Fruit fly (Drosophila melanogaster): ENCODE results near the gene Hr39.

Gene Hr39

dm6 chr2L:21250519-21251336, 13.7 kb downstream of the Hr39 start (continued):
- peak; percentile 66 for TF ChIP-seq mirr (GFP tag; optimal IDR thresholded peaks at IDR 0.05)
- peak; percentile 8 for TF ChIP-seq nerfin-1 (tag; optimal IDR thresholded peaks at IDR 0.05)
- TF ChIP-seq ham (GFP tag; IDR thresholded peaks at IDR 0.05), result no peak
- peak; percentile 53 for TF ChIP-seq Nf-YB (GFP tag; optimal IDR thresholded peaks at IDR 0.05)
- TF ChIP-seq slou (GFP tag; optimal IDR thresholded peaks at IDR 0.05), result no peak
- TF ChIP-seq trh (GFP tag; optimal IDR thresholded peaks at IDR 0.05), result no peak
- TF ChIP-seq CG10267 (tag; optimal IDR thresholded peaks at IDR 0.05), result no peak
- TF ChIP-seq D19B (GFP tag; optimal IDR thresholded peaks at IDR 0.05), result no peak
- no peak for TF ChIP-seq aop (GFP tag; IDR thresholded peaks at IDR 0.05)
- peak; percentile 11 for TF ChIP-seq CG8290 (GFP tag; optimal IDR thresholded peaks at IDR 0.05)
- TF ChIP-seq CG8290 (tag; optimal IDR thresholded peaks at IDR 0.05), result no peak
- TF ChIP-seq jing (GFP tag; optimal IDR thresholded peaks at IDR 0.05), result no peak
- no peak for TF ChIP-seq Pdp1 (GFP tag; optimal IDR thresholded peaks at IDR 0.05)
- peak; percentile 100 for TF ChIP-seq ftz-f1 (GFP tag; optimal IDR thresholded peaks at IDR 0.05)
- TF ChIP-seq pan (optimal IDR thresholded peaks at IDR 0.05), result no peak
- no peak for TF ChIP-seq pan (GFP tag; optimal IDR thresholded peaks at IDR 0.05 in 1 of 2, IDR thresholded peaks at IDR 0.05 in 1 of 2)
- TF ChIP-seq CG17612 (GFP tag; IDR thresholded peaks at IDR 0.05), result no peak
- TF ChIP-seq ci (GFP tag; IDR thresholded peaks at IDR 0.05), result peak; percentile 9; the same call in 1 of the 3 replicates
- TF ChIP-seq HmgZ (tag; optimal IDR thresholded peaks at IDR 0.05), result peak; percentile 24
- peak; percentile 22 for TF ChIP-seq CG8924 (tag; optimal IDR thresholded peaks at IDR 0.05)
- no peak for TF ChIP-seq ranshi (GFP tag; IDR thresholded peaks at IDR 0.05)
- TF ChIP-seq chm (GFP tag; IDR thresholded peaks at IDR 0.05), result 0 out of 2 replicates have a peak, but pooled peaks have one; percentile 48
- TF ChIP-seq row (GFP tag; IDR thresholded peaks at IDR 0.05), result no peak
- TF ChIP-seq cwo (GFP tag; optimal IDR thresholded peaks at IDR 0.05), result no peak
- TF ChIP-seq CG4282 (GFP tag; optimal IDR thresholded peaks at IDR 0.05), result no peak
- no peak for TF ChIP-seq CG2712 (tag; optimal IDR thresholded peaks at IDR 0.05)
- no peak for TF ChIP-seq grau (tag; optimal IDR thresholded peaks at IDR 0.05)
- peak; percentile 17 for TF ChIP-seq CG7987 (GFP tag; optimal IDR thresholded peaks at IDR 0.05)
- peak; percentile 34; the same call in 1 of the 2 replicates for TF ChIP-seq bowl (GFP tag; IDR thresholded peaks at IDR 0.05)
- TF ChIP-seq cad (GFP tag; optimal IDR thresholded peaks at IDR 0.05), result no peak
- peak; percentile 59 for TF ChIP-seq Nf-YC (tag; optimal IDR thresholded peaks at IDR 0.05)
- TF ChIP-seq insv (GFP tag; optimal IDR thresholded peaks at IDR 0.05), result no peak
- TF ChIP-seq BEAF-32 (GFP tag; optimal IDR thresholded peaks at IDR 0.05), result no peak
- no peak for TF ChIP-seq pho (GFP tag; optimal IDR thresholded peaks at IDR 0.05)
- TF ChIP-seq CG7745 (tag; optimal IDR thresholded peaks at IDR 0.05), result no peak
- no peak for TF ChIP-seq Six4 (GFP tag; optimal IDR thresholded peaks at IDR 0.05)
- peak in 1 of 2 experiments; percentile 10 for TF ChIP-seq bsh (GFP tag; optimal IDR thresholded peaks at IDR 0.05)
- TF ChIP-seq CG4360 (GFP tag; IDR thresholded peaks at IDR 0.05), result peak; percentile 96
- TF ChIP-seq Scr (GFP tag; IDR thresholded peaks at IDR 0.05; ENCODE audit: partially characterized antibody), result peak; percentile 41; the same call in 1 of the 2 replicates
- peak; percentile 35 for TF ChIP-seq CG12769 (tag; optimal IDR thresholded peaks at IDR 0.05)
- no peak for TF ChIP-seq E2f1 (GFP tag; IDR thresholded peaks at IDR 0.05)
- no peak for TF ChIP-seq CG3407 (GFP tag; optimal IDR thresholded peaks at IDR 0.05)
- TF ChIP-seq zfh2 (GFP tag; optimal IDR thresholded peaks at IDR 0.05), result no peak
- peak; percentile 76 for TF ChIP-seq kni (GFP tag; optimal IDR thresholded peaks at IDR 0.05)
- TF ChIP-seq CG14014 (GFP tag; IDR thresholded peaks at IDR 0.05), result 0 out of 2 replicates have a peak, but pooled peaks have one; percentile 17
- peak; percentile 33 for TF ChIP-seq D19A (tag; optimal IDR thresholded peaks at IDR 0.05)
- TF ChIP-seq pros (GFP tag; optimal IDR thresholded peaks at IDR 0.05), result peak; percentile 96
- peak; percentile 31 for TF ChIP-seq pita (GFP tag; optimal IDR thresholded peaks at IDR 0.05)
- TF ChIP-seq Med (GFP tag), result peak; percentile 43
- no peak for TF ChIP-seq CG10959 (GFP tag; IDR thresholded peaks at IDR 0.05)
